Worm (Caenorhabditis elegans): Measurements from ENCODE around the gene fic-1.
A peak's percentile ranks its signal among the peaks of the same experiment; 100 is the strongest.
"Not testable (repeated sequence)": the region's sequence is repeated elsewhere in the genome, so short reads cannot be mapped to it uniquely, and the experiment has no call there.

fic-1 gene

ce11 chrIV:10951997-10952396 is 14.7 kb downstream of the fic-1 start, which contains the start of gene Y69E1A.3:
Y69E1A.3 (plus strand) TSS chrIV:10952297.
- TF ChIP-seq F26F4.8 (GFP tag; conservative IDR thresholded peaks at IDR 0.05): no peak
- TF ChIP-seq ceh-82 (tag; optimal IDR thresholded peaks at IDR 0.05): no peak
- no peak for TF ChIP-seq pqm-1 (tag; optimal IDR thresholded peaks at IDR 0.05)
- TF ChIP-seq Y75B8A.6 (GFP tag; IDR thresholded peaks at IDR 0.05): no peak
- TF ChIP-seq mes-2 (tag; optimal IDR thresholded peaks at IDR 0.05; ENCODE audit: poor library complexity, severe bottlenecking): no peak
- no peak for TF ChIP-seq nhr-237 (tag; optimal IDR thresholded peaks at IDR 0.05)
- TF ChIP-seq nhr-6 (tag; optimal IDR thresholded peaks at IDR 0.05): no peak
- TF ChIP-seq aha-1 (tag): no peak
- TF ChIP-seq lsy-2 (tag; optimal IDR thresholded peaks at IDR 0.05): no peak
- TF ChIP-seq madf-9 (GFP tag; conservative IDR thresholded peaks at IDR 0.05): no peak
- no peak for TF ChIP-seq F44E2.7 (GFP tag; IDR thresholded peaks at IDR 0.05)
- no peak for TF ChIP-seq unc-62 (GFP tag; optimal IDR thresholded peaks at IDR 0.05 in 1 of 2)
- no peak for TF ChIP-seq unc-62 (tag; optimal IDR thresholded peaks at IDR 0.05)
- no peak for TF ChIP-seq nhr-102 (tag; optimal IDR thresholded peaks at IDR 0.05)
- no peak for TF ChIP-seq ZK337.2 (GFP tag; IDR thresholded peaks at IDR 0.05)
- TF ChIP-seq unc-130 (GFP tag; optimal IDR thresholded peaks at IDR 0.05): no peak
- TF ChIP-seq ZK546.5 (tag; optimal IDR thresholded peaks at IDR 0.05): no peak
- TF ChIP-seq duxl-1 (tag; optimal IDR thresholded peaks at IDR 0.05; ENCODE audit: poor library complexity): no peak

- TF ChIP-seq mdl-1 (tag; optimal IDR thresholded peaks at IDR 0.05); mdt-29 (GFP tag; IDR thresholded peaks at IDR 0.05); php-3 (GFP tag; IDR thresholded peaks at IDR 0.05): not testable (repeated sequence)
Measured at ce11 chrIV:10954955-10955354, 17.7 kb downstream of the fic-1 start, which contains the start of gene Y69E1A.4. Y69E1A.4 (plus strand) TSS chrIV:10955255.

ce11 chrIV:10957583-10958229 is 20.5 kb downstream of the fic-1 start, which contains the start of gene Y69E1A.5:
Y69E1A.5 (minus strand) TSS chrIV:10957655.
- TF ChIP-seq daf-16 (GFP tag; optimal IDR thresholded peaks at IDR 0.05) (peak in 1 of 2 experiments; percentile 41), daf-16 (tag; optimal IDR thresholded peaks at IDR 0.05) (no peak), unc-62 (GFP tag; optimal IDR thresholded peaks at IDR 0.05 in 1 of 2) (peak in 1 of 2 experiments; percentile 97), unc-62 (tag; optimal IDR thresholded peaks at IDR 0.05) (no peak), Y5F2A.4 (GFP tag; optimal IDR thresholded peaks at IDR 0.05) (no peak)

- TF ChIP-seq ama-1 (optimal IDR thresholded peaks at IDR 0.05): no peak
- TF ChIP-seq snpc-4 (tag; optimal IDR thresholded peaks at IDR 0.05): no peak
- no peak for TF ChIP-seq dmd-9 (GFP tag; IDR thresholded peaks at IDR 0.05)
Measured at ce11 chrIV:10958230-10958588, 21.0 kb downstream of the fic-1 start, which contains the start of gene sri-19. sri-19 (plus strand) TSS chrIV:10958372.

ce11 chrIV:10964688-10965087 is 27.4 kb downstream of the fic-1 start:
- TF ChIP-seq daf-19 (GFP tag; conservative IDR thresholded peaks at IDR 0.05) (no peak), lsy-2 (tag; optimal IDR thresholded peaks at IDR 0.05) (no peak), spr-3 (GFP tag; optimal IDR thresholded peaks at IDR 0.05) (no peak), F10B5.3 (tag; optimal IDR thresholded peaks at IDR 0.05) (no peak), zfp-2 (tag; optimal IDR thresholded peaks at IDR 0.05) (no peak), dmd-6 (GFP tag; IDR thresholded peaks at IDR 0.05) (peak; percentile 72), D1046.2 (GFP tag; IDR thresholded peaks at IDR 0.05) (no peak), fkh-10 (GFP tag; optimal IDR thresholded peaks at IDR 0.05) (no peak), pha-4 (GFP tag; IDR thresholded peaks at IDR 0.05) (no peak), pha-4 (tag; optimal IDR thresholded peaks at IDR 0.05) (no peak), ZK546.5 (tag; optimal IDR thresholded peaks at IDR 0.05) (no peak), nhr-77 (tag; optimal IDR thresholded peaks at IDR 0.05) (peak; percentile 24), mdl-1 (tag; optimal IDR thresholded peaks at IDR 0.05) (peak in 1 of 2 experiments; percentile 1), hmg-1.1 (GFP tag; IDR thresholded peaks at IDR 0.05) (no peak), tra-1 (GFP tag; IDR thresholded peaks at IDR 0.05) (no peak), F26F4.8 (GFP tag; conservative IDR thresholded peaks at IDR 0.05) (no peak), madf-5 (GFP tag; IDR thresholded peaks at IDR 0.05) (no peak), mxl-3 (GFP tag; optimal IDR thresholded peaks at IDR 0.05) (peak; percentile 12), aly-2 (tag; optimal IDR thresholded peaks at IDR 0.05) (no peak), ztf-11 (tag; optimal IDR thresholded peaks at IDR 0.05) (no peak), nhr-10 (tag; optimal IDR thresholded peaks at IDR 0.05) (no peak), dve-1 (tag; optimal IDR thresholded peaks at IDR 0.05; ENCODE audit: insufficient read depth) (peak; percentile 52)

All from whole organism, L4 larva.